Worm (Caenorhabditis elegans): Measurements from ENCODE around the gene rab-39.

Gene rab-39

DNA sequence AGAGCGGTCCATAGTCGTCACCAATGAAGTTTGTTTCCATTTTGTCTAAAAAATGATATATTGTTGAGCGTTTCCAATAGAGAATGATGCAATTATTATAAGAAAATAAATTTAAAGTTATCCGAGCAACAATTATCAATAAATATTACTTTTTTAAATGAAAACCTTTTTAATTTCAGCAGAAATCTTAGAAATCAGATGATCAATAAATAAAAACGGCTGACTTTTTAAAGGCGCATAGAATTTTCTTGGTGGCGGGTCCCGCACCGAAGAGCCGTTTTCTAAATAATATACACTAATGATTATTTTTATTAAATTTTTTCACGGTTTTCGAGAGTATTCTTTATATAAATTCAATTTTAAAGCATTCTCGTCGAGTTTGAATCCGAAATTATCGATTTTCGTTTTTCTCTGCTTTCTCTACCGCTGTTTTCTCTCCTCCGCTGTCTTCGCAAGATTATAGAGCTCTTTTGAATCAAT lies at the start of gene rab-39:
Gene rab-39, minus strand, starts transcription at position 51 of the 480 bp plus-strand sequence.
- TF ChIP-seq unc-62 (GFP tag; optimal IDR thresholded peaks at IDR 0.05) = no peak

DNA sequence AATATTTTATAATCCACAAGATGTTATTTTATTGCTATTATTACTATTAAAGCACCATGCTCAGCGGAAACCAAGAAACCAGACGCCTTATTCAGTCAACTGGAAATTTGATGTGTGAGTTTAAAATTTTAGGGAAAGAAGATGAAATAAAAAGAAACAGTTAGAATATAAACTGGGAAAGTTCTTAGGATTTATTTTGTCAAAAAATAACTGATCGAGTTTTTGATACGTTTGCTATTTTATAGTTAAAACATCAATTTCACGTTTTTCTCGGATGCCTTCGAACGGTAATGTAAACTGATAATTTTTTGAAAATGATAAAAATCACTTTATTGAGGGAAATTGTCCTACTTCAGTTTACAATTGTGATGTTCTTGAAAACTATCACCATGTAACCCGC lies 49.7 kb upstream of the rab-39 start, which contains the start of gene C06C3.3:
Gene C06C3.3, minus strand, starts transcription at position 101 of the 400 bp plus-strand sequence.
- no peak for TF ChIP-seq unc-62 (GFP tag; optimal IDR thresholded peaks at IDR 0.05)

DNA sequence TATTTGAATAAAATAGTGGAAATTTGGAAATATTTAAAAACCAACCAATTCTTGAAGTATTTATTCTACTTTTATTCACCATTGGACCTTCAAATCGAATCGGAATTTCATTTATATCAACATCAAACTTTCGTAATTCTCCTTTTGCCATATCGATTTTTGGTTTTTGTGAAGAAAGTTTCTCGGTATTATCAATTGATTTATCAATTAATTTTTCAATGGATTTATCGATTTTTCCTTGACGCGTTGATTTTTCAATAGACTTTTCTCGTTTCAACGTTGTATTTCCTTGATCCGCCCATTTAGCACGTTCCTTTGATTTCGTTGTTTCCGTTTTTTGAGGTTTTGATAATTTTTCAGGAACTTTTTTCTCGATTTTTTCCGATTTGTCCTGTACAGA lies 46.7 kb upstream of the rab-39 start:
- TF ChIP-seq unc-62 (GFP tag; optimal IDR thresholded peaks at IDR 0.05) = no peak

DNA sequence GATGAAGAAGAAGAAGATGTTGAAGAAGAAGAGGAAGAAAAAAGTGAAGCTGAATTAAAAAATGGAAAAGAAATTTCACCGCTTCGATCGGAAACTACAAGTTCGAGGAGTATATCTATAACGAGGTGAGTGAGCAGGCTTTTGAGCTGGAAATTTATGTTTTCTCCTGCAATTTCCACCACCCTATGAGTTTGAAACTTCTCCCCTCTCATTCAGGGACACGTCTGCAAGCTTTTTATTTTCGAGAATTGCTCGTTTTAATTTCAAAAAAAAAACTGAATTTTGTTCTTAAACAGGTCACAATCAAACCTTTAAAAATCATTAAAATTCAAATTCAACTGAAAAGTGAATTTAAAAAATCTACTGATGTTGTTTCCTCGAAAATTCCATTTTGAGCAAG lies 39.5 kb upstream of the rab-39 start:
- TF ChIP-seq unc-62 (GFP tag; optimal IDR thresholded peaks at IDR 0.05) = no peak

DNA sequence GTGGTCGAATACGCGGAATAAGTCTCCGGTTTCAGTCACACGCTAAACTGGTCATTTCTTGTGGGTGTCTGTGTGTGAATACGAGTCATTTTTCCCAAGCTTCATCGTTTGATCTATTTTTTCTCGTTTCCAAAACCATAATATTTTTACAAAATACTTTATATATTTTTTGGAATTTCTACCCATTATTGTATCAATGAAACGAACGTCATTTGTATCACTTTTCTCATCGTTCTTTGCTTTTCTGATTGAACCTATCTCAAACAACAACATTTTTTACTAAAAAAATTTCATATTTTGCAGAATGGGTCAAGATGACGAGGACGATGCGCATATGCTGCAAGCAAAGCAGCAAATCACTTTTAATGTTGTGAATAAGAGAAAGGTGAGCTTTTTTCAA lies 35.5 kb upstream of the rab-39 start, which contains the start of gene mel-11:
Gene mel-11, plus strand, starts transcription at position 301 of the 400 bp plus-strand sequence.
- no peak for TF ChIP-seq unc-62 (GFP tag; optimal IDR thresholded peaks at IDR 0.05)

DNA sequence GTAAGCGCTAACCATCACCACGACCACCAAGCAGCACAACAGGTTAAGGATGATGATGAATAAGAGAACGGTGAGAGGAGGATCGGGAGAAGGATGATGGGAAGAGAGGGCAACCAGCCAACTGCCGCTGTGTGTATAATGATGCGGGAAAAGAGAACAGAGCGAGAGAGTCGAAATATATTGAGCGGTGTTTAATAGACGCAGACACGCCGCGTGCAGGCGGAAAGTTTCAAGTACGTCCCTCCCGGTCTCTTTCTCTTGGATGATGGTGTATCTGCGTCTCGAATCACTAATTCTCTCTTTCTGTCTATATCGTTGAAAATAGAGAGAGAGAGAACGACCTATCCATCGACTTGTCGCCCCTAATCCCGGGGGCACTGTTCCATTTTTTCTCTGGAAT lies 34.0 kb upstream of the rab-39 start:
- no peak for TF ChIP-seq unc-62 (GFP tag; optimal IDR thresholded peaks at IDR 0.05)

DNA sequence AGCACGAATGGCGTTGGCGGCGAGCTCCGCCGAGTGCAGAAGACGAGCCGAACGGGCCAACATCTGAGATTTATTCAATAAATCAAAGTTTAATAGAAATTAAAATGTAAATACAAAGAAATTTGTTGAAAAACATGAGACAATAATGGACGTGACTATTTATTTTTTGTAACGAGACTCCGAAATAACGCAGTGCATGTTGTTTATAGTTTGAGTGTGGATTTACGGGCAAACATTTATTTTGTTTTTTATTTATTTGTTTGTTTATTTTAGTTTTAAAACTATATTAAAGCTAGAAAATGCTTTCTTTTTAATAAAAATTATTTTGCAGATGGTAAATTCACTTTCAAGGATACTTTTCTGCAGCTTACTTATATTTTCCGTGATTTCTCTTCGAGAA lies 29.9 kb upstream of the rab-39 start, which contains the start of the genes sdhb-1 and cup-15:
Gene sdhb-1, minus strand, starts transcription at position 63 of the 400 bp plus-strand sequence.
Gene cup-15, plus strand, starts transcription at position 332 of the 400 bp plus-strand sequence.
- no peak for TF ChIP-seq unc-62 (GFP tag; optimal IDR thresholded peaks at IDR 0.05)

DNA sequence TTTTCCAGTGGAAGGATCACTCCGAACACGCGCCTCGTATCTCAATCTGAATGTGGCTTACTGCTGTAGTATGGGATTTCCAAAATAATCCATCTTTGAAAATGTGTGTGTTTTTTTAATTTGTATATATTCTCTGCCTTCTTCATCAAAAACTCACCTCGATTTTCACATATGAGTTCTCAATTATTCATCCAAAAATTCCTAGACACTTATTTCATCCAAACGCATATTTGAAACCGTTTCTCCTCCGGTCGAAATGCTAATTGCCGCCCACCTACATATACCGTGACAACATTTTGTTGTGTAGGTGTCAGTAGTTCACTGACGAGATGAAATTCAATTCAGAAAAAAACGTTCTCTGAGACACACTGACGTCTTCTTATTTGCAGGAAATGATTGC lies 24.7 kb upstream of the rab-39 start:
- TF ChIP-seq unc-62 (GFP tag; optimal IDR thresholded peaks at IDR 0.05) = no peak

DNA sequence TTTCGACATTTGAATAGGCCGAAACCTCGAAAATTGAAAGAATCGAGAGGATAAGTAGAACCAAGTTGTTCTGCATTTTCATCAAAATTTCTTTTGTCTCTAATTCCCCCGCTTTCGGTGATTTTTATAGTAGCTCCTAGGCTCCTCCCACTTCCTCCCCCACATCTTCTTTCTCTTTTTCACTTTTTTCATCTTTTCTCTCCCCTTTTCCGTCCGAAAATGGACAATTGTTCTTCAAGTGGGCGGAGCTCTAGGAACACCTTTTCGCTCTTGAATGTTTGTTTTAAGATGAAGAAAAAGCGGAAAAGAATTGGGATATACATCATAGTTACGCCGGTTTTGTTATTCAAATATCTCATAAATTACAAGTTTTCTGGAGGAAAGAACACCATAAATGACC lies 23.8 kb upstream of the rab-39 start, which contains the start of gene F42A8.1:
Gene F42A8.1, minus strand, starts transcription at position 101 of the 400 bp plus-strand sequence.
- no peak for TF ChIP-seq unc-62 (GFP tag; optimal IDR thresholded peaks at IDR 0.05)

DNA sequence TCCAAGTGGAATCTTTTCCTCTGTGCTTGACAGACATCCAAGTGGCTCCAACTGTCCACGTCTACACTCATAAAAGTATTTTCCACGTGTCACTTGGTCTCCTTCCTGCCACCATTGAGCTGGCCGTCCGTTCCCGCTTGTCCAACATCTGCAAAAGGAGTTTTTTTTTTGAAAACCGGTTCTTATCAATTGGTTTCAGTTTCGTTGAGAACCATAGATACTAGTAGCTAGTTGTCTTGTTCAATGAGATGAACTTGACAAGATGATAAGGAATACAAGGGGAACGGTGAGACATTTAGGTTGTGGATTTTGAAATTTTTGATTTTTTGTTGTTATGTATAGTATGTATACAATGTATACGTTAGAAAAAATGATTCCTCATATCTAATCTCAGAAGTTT lies 23.1 kb upstream of the rab-39 start:
- TF ChIP-seq unc-62 (GFP tag; optimal IDR thresholded peaks at IDR 0.05) = no peak

DNA sequence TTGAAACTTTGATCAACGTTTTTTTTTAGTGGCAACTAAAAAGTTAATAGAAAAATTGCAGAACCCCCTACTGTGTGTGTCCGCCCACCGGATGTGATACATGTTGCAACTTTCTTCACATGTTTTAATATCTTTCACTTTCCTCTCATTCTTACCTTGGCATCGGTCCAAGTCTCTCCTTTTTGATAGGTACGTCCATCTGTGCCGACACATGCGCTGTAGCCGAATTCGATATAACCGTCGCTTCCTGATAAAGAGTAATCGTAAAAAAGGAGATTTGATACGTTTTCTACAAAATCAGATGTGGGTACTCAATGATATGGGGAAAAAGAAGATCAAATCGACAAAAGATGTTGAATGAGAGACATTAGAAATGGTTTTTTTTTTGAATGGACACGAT lies 22.4 kb upstream of the rab-39 start:
- no peak for TF ChIP-seq unc-62 (GFP tag; optimal IDR thresholded peaks at IDR 0.05)

DNA sequence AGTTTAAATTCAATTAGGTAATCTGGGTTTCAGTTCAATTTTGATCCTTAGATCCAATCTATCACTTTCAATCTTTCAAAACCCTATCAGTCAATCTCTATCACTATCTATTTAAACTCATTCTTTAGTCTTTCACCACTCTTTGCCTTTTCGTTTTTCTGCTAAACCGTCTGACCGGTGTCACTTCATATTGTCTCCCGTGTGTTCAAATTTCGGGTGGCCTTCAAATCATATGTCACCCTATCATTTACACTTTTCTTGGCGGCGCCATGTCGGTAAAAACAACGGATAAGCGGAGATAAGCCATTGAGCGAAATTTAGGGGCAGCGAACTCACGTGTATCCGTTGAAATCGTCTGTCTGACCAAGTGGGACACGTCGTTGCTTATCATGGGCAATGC lies 21.2 kb upstream of the rab-39 start:
- no peak for TF ChIP-seq unc-62 (GFP tag; optimal IDR thresholded peaks at IDR 0.05)

DNA sequence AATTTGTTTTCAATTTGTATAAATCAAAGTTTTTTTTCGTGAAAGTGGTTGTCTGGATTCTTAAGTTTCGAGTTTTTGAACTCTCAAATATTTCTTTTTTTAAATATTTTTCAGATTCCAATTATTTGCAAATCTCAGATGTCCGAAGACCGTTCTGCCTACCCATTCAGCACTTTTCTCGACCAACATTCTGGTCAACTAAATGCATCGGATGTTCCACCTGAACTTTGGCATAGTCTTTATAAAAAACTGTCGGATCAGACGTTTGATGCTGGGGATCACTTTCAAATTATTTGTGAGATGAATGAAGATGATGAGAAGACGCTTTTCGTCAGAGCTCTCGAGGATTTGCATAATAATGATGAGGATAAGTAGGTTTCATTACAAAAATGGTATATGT lies 16.1 kb upstream of the rab-39 start, which contains the start of gene ttll-12:
Gene ttll-12, plus strand, starts transcription at position 139 of the 400 bp plus-strand sequence.
- no peak for TF ChIP-seq unc-62 (GFP tag; optimal IDR thresholded peaks at IDR 0.05)

DNA sequence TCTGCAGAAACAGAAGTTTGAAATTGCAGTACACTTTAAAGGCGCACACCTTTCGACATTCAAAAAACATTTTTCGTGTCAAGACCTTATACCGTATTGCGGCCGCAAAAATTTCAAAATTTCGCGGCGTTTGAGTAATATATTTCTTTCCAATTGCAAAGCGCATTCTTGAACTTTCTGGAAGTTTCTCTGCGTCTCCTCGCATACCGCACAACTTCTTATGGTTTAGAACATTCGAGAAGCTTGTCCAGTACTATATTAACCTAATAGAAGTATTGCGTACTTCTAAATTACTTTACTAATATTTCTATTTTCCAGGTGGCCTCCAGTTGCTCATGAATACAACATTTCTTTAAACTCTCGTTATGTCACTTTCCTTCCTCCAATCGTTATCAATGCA lies 13.9 kb upstream of the rab-39 start:
- TF ChIP-seq unc-62 (GFP tag; optimal IDR thresholded peaks at IDR 0.05) = no peak

DNA sequence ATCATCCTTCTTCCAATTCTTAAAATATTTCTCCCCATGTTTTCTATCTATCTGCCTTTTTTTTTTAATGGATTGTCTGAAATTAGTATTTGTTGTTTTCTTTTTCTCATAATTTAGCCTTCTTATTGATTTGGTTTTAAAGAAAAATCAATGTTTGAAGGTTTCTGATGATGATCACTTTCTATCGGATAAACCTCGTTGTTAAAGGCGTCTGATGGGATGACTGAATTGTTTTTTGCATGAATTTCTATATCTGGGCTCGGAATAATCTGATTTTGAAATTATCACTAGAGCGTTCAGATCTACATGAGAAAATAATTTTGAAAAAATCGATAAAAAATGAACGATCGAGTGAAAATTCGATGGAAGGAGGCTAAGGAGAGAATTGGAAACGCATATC lies 11.0 kb upstream of the rab-39 start, which contains the start of gene scp-1:
Gene scp-1, plus strand, starts transcription at position 301 of the 400 bp plus-strand sequence.
- no peak for TF ChIP-seq unc-62 (GFP tag; optimal IDR thresholded peaks at IDR 0.05)

DNA sequence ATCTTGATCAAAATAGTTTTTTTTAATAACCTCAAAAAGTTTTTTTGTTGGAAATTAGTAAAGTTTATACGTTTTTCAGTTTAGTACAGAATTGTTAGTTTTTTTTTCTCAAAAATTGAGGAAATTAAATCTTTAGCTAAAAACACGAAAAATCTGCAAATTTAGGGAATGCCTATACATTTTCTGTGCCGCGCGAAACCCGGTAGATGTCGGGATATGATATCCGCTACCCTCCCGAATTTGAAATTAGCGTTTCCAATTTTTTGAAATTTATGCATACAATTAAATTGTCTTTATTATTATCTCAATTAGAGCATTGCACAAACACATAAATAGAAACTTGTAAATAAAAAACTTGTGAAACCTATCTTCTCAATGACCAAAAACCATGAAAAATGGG lies 10.3 kb upstream of the rab-39 start:
- TF ChIP-seq unc-62 (GFP tag; optimal IDR thresholded peaks at IDR 0.05) = no peak

DNA sequence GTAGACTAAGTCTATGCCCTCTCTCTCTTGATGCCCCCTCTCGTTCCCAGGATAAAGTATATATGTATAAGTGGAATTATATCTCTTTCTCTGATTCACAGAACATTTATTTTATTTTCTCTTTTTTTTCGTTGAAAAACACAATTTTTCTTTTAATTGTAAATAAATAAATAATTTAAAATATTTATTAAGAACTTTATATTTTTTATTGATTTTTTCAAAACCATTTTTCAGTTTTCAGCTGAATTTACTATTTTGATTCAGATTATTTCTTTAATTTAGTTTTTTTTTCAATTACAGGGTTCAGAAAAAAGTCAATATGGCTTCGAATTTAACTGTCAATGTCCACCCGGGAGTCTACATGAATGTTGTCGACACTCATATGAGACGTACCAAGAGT lies 8.6 kb upstream of the rab-39 start, which contains the start of gene eif-3.F:
Gene eif-3.F, plus strand, starts transcription at position 301 of the 400 bp plus-strand sequence.
- no peak for TF ChIP-seq unc-62 (GFP tag; optimal IDR thresholded peaks at IDR 0.05)

DNA sequence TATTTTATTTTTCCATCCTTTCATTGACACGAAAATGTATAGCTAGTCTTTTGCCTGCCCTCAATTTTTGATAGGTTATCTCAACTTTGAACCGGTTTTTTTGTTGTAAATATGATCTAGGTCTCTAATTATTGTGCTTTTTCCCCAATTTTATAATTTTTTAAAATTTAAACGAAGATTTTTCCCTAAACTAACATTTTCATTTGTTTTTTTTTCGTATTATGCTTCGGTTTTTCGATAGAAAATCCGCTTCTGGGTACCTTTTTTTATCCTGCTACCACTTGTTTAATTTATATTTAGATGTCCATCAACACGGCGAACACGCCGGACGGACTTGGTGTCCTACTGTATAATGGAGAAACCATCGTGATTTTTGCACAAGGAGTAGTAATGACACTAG lies 6.8 kb upstream of the rab-39 start, which contains the start of gene wbp-2:
Gene wbp-2, plus strand, starts transcription at position 301 of the 400 bp plus-strand sequence.
- no peak for TF ChIP-seq unc-62 (GFP tag; optimal IDR thresholded peaks at IDR 0.05)
